Worm (Caenorhabditis elegans) whole organism, L4 larva: ENCODE data around the gene Y17G7B.12.

ENCODE experiments used
- R02D3.7 ChIP-seq: fragments of 150-350 bp; sonication (generic microtip); optimal IDR thresholded peaks from 3 replicates; lab custom pipeline; 2014; ENCODE audit warnings: missing biosample characterization, missing genetic modification characterization
- aha-1 ChIP-seq: fragments of 150-350 bp; peaks from one replicate; lab custom pipeline; 2014; ENCODE audit warnings: missing biosample characterization, missing genetic modification characterization
- daf-19 ChIP-seq: fragments of 200-800 bp; sonication (Bioruptor generic); conservative IDR thresholded peaks from 2 replicates; pipeline ENCODE4 v1.3.6; 2022; ENCODE audit warnings: missing genetic modification characterization, missing compliant biosample characterization
- dmd-9 ChIP-seq: fragments of 200-800 bp; sonication (Bioruptor generic); IDR thresholded peaks from 2 replicates; pipeline ENCODE4 v1.3.6; 2022; ENCODE audit warnings: missing genetic modification reagents, missing genetic modification characterization, missing compliant biosample characterization
- egl-43 ChIP-seq: fragments of 200-800 bp; sonication (Bioruptor generic); IDR thresholded peaks from 2 replicates; pipeline ENCODE4 v1.3.6; 2022; ENCODE audit warnings: missing genetic modification reagents, missing genetic modification characterization, missing compliant biosample characterization
- lsy-2 ChIP-seq, 2 experiments: fragments of 150-350 bp in 1 of 2; sonication (generic microtip) in 1 of 2; optimal IDR thresholded peaks; 2 replicates each; lab custom pipeline; 2014 to 2017; ENCODE audit warnings: missing biosample characterization in 2 of 2, missing genetic modification characterization in 2 of 2
- mdt-29 ChIP-seq: fragments of 200-800 bp; sonication (Bioruptor generic); IDR thresholded peaks from 2 replicates; pipeline ENCODE4 v1.3.6; 2022; ENCODE audit warnings: missing genetic modification reagents, missing genetic modification characterization, missing compliant biosample characterization
- nhr-77 ChIP-seq: fragments of 150-350 bp; optimal IDR thresholded peaks from 2 replicates; lab custom pipeline; 2014; ENCODE audit warnings: missing biosample characterization, missing genetic modification characterization
- snpc-1.2 ChIP-seq: fragments of 200-800 bp; sonication (Bioruptor generic); IDR thresholded peaks from 2 replicates; pipeline ENCODE4 v1.3.6; 2022; ENCODE audit warnings: missing genetic modification reagents, missing genetic modification characterization, missing compliant biosample characterization
- zip-11 ChIP-seq: fragments of 200-800 bp; sonication (Bioruptor generic); IDR thresholded peaks from 2 replicates; pipeline ENCODE4 v1.3.6; 2022; ENCODE audit warnings: missing genetic modification characterization, missing compliant biosample characterization

Y17G7B.12 gene

DNA sequence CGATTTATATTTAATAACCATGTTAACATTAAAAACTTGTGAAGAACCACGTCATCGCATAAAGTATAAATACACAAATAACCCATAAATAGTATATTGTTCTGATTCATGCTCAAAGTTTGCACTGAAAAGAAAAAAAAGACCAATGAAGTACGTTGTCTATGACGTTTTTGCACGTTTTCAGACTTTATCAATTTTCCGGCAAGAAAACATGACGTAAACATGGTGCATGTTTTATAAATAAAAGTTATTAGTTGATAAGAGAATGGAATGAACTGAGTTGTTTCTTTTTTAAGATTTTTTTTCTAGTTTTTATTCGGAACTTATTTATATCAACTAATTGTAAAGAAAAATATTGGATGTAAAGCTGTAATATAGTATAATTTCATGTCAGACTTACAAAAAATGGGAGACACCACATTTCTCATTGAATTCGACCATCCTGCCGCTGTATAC lies 41.0 kb downstream of the Y17G7B.12 start, which contains the start of gene arrd-8 (continued):
- peak in 1 of 2 experiments; percentile 10 for TF ChIP-seq lsy-2 (tag; optimal IDR thresholded peaks at IDR 0.05; lab: Kevin White, UChicago)
- TF ChIP-seq nhr-77 (tag; lab: Kevin White, UChicago), result peak; percentile 20
- no peak for TF ChIP-seq dmd-9
- no peak for TF ChIP-seq daf-19 (GFP tag; lab: Robert Waterston, UW)
- no peak for TF ChIP-seq zip-11

- TF ChIP-seq R02D3.7, result no peak
- no peak for TF ChIP-seq dmd-9
- TF ChIP-seq snpc-1.2 (GFP tag; lab: Robert Waterston, UW), result no peak
- TF ChIP-seq mdt-29, result no peak
These were observed 43.9 kb downstream of the Y17G7B.12 start, which contains the start of gene Y17G7B.22 for ce11 chrII:12067451-12068076. Y17G7B.22 (plus strand) TSS chrII:12068026.

DNA sequence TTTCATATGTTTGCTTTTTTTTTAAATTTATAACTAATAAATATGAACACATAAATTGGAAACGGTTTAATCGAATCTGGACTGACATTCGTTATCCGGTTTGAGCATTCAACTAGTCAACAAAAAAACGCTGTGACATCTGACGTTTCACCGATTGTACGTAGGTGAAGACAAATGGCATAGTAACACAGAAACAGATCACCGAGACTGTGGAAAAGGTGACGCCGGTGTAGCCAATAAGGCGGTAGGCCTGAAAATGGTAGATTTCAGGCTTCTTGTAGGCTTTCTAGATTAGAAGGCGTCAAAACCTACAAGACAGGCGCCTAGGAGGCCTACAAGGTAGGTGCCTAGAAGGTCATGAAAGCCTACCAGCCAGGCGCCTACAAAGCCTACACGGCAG lies 47.6 kb downstream of the Y17G7B.12 start:
- TF ChIP-seq egl-43 (GFP tag; lab: Robert Waterston, UW) (no peak), aha-1 (peak; percentile 97)
- TF ChIP-seq, all 104 proteins: peak for 1
